Worm (Caenorhabditis elegans) whole organism, L4/young adult: ENCODE measurements around the gene K01A6.7.

Source experiments
- W03F9.2 ChIP-seq: fragments of 150-350 bp; optimal IDR thresholded peaks from 2 replicates; lab custom pipeline; 2014; ENCODE audit warnings: missing biosample characterization, missing genetic modification characterization
- dao-5 ChIP-seq: sonication (generic microtip); optimal IDR thresholded peaks from 2 replicates; lab custom pipeline; 2016; ENCODE audit warnings: missing genotype, missing genetic modification characterization, moderate library complexity, missing compliant biosample characterization
- him-1 ChIP-seq: sonication (generic microtip); optimal IDR thresholded peaks from 2 replicates; lab custom pipeline; 2016; ENCODE audit warnings: missing genotype, missing genetic modification reagents, missing genetic modification characterization, missing compliant biosample characterization

- TF ChIP-seq him-1 (tag; lab: Kevin White, UChicago) (no peak), W03F9.2 (tag; lab: Kevin White, UChicago) (no peak), dao-5 (tag; lab: Kevin White, UChicago) (no peak)
Observed at ce11 chrIV:11773692-11774225, 35.4 kb upstream of the K01A6.7 start, which contains the start of gene lips-5.
